Fruit fly (Drosophila melanogaster): ENCODE results near the gene nAChRbeta1.

Gene nAChRbeta1

dm6 chr3L:4397137-4397536, 32.0 kb upstream of the nAChRbeta1 start:
- TF ChIP-seq Dll (optimal IDR thresholded peaks at IDR 0.05): no peak
- TF ChIP-seq psq (optimal IDR thresholded peaks at IDR 0.05): no peak
- TF ChIP-seq EcR (GFP tag; optimal IDR thresholded peaks at IDR 0.05): no peak
- no peak for TF ChIP-seq usp (GFP tag; optimal IDR thresholded peaks at IDR 0.05)
- TF ChIP-seq CG8478 (optimal IDR thresholded peaks at IDR 0.05): no peak
- no peak for TF ChIP-seq pan (optimal IDR thresholded peaks at IDR 0.05)

DNA sequence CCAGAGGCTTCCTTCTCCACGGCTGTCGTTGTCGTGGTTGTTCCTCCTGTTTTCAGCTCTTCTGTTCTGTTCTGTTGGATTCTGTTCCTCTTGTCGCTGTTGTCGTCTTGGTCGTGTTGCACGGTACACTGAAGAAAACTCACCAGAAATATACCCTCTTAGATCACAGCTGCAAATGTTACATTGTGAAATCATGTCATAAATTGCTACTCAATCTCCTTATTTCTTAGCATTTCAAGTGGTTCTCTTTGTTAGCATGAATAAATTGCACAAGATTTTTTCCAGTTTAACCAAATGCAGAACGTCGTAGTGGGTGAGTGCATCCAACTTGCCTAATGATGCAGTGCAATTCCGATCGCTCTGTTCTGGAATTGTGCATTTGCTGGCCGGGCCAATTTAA, 31.3 kb upstream of the nAChRbeta1 start:
- TF ChIP-seq psq (optimal IDR thresholded peaks at IDR 0.05) (no peak), CG8478 (optimal IDR thresholded peaks at IDR 0.05) (no peak), Dll (optimal IDR thresholded peaks at IDR 0.05) (no peak), usp (GFP tag; optimal IDR thresholded peaks at IDR 0.05) (no peak), EcR (GFP tag; optimal IDR thresholded peaks at IDR 0.05) (no peak)

DNA sequence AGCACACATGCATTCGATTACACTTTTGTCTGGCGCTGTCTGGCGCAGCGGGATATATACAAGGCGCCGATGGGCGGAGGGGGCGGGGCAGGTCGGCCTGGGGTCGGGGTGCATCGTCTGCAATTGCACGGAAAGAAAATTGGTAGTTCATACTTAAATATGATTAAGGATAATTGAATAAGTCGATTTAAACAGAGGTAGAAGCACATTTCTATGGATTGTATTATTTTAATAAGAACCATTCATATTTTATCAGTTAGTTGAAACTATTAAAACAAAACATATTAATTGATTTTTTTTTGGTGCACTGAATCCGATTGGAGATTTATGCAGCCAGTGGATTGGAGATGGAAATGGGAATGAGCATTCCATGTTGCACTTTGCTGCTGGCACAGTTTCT, 29.2 kb upstream of the nAChRbeta1 start:
- TF ChIP-seq psq (optimal IDR thresholded peaks at IDR 0.05): no peak
- no peak for TF ChIP-seq usp (GFP tag; optimal IDR thresholded peaks at IDR 0.05)
- no peak for TF ChIP-seq EcR (GFP tag; optimal IDR thresholded peaks at IDR 0.05)
- no peak for TF ChIP-seq pan (optimal IDR thresholded peaks at IDR 0.05)
- no peak for TF ChIP-seq Dll (optimal IDR thresholded peaks at IDR 0.05)
- no peak for TF ChIP-seq CG8478 (optimal IDR thresholded peaks at IDR 0.05)

DNA sequence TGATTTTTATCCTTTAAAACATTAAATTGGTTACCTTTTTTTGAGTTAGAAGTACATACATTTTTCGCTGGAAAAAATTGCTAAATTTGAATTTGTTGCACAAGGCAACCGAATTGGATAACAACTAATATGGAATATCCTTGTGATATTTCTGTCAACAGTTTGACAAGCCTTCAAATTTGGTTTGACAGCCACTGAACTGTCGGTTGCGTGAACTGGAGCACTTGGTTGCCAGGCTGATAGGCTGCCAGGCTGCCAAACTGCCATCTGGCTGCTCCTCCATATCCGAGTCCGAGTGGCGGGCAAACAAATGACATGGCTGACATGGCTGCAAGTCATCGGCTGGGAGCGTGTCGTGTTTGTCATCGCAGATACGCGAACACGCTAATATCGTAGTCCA, 27.9 kb upstream of the nAChRbeta1 start:
- TF ChIP-seq EcR (GFP tag; optimal IDR thresholded peaks at IDR 0.05) (no peak), psq (optimal IDR thresholded peaks at IDR 0.05) (no peak), CG8478 (optimal IDR thresholded peaks at IDR 0.05) (no peak), pan (optimal IDR thresholded peaks at IDR 0.05) (no peak)

- no peak for TF ChIP-seq pan (optimal IDR thresholded peaks at IDR 0.05)
- no peak for TF ChIP-seq Dll (optimal IDR thresholded peaks at IDR 0.05)
- no peak for TF ChIP-seq CG8478 (optimal IDR thresholded peaks at IDR 0.05)
- no peak for TF ChIP-seq psq (optimal IDR thresholded peaks at IDR 0.05)
Observed at dm6 chr3L:4403180-4403769, 25.9 kb upstream of the nAChRbeta1 start, which contains the start of gene Syx17. Gene Syx17 (plus strand): TSS chr3L:4403487.

DNA sequence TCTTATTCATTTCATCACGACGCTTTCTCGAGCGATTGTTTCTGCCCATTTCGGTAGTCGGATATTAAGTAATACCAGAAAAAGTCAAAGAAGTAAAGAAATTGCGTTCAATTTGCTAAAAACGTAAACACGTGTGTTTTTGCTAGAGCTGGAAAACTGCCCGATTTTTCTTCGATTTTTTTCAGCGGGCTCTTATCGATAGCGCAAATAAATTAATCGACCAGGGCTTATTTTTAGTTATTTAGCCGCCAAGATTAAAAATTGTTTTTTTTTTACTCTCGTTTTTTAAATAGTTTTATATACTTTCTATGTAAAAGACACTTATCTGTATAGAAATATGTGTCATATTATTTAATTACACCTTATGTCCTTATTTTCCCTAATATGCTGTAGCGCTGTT, 23.2 kb upstream of the nAChRbeta1 start, which contains the start of gene CG15019:
CG15019 (minus strand) TSS at position 138 of the 400 bp plus-strand sequence.
- no peak for TF ChIP-seq usp (GFP tag; optimal IDR thresholded peaks at IDR 0.05)
- TF ChIP-seq EcR (GFP tag; optimal IDR thresholded peaks at IDR 0.05): no peak
- TF ChIP-seq pan (optimal IDR thresholded peaks at IDR 0.05): no peak
- no peak for TF ChIP-seq CG8478 (optimal IDR thresholded peaks at IDR 0.05)
- no peak for TF ChIP-seq Dll (optimal IDR thresholded peaks at IDR 0.05)
- TF ChIP-seq psq (optimal IDR thresholded peaks at IDR 0.05): no peak

dm6 chr3L:4406653-4407257, 22.4 kb upstream of the nAChRbeta1 start, which contains the start of gene TP53INP:
Gene TP53INP (plus strand): TSS chr3L:4406943.
- TF ChIP-seq psq (optimal IDR thresholded peaks at IDR 0.05) (no peak), CG8478 (optimal IDR thresholded peaks at IDR 0.05) (no peak), usp (GFP tag; optimal IDR thresholded peaks at IDR 0.05) (no peak), pan (optimal IDR thresholded peaks at IDR 0.05) (no peak), EcR (GFP tag; optimal IDR thresholded peaks at IDR 0.05) (no peak), Dll (optimal IDR thresholded peaks at IDR 0.05) (no peak)

DNA sequence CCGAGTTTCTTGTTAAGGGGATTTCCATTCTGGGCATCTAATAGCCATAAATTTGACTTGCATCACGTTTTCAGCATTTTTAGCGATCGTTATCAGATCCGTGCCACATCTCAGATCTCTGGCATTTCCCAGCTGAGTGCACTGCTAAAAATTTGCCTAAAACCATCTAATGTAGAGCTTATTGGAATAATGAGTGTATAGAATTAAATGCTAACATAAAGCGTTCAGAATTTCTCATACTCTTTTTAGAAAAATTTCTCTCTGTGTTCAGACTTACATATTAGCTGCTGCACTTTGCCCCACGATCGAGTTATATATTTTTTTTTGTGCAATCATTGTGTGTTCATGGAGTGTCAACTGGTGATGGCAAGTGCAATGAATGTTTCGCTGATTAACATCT, 21.4 kb upstream of the nAChRbeta1 start:
- no peak for TF ChIP-seq Dll (optimal IDR thresholded peaks at IDR 0.05)
- no peak for TF ChIP-seq psq (optimal IDR thresholded peaks at IDR 0.05)
- no peak for TF ChIP-seq pan (optimal IDR thresholded peaks at IDR 0.05)
- TF ChIP-seq EcR (GFP tag; optimal IDR thresholded peaks at IDR 0.05): no peak
- TF ChIP-seq usp (GFP tag; optimal IDR thresholded peaks at IDR 0.05): no peak
- no peak for TF ChIP-seq CG8478 (optimal IDR thresholded peaks at IDR 0.05)

DNA sequence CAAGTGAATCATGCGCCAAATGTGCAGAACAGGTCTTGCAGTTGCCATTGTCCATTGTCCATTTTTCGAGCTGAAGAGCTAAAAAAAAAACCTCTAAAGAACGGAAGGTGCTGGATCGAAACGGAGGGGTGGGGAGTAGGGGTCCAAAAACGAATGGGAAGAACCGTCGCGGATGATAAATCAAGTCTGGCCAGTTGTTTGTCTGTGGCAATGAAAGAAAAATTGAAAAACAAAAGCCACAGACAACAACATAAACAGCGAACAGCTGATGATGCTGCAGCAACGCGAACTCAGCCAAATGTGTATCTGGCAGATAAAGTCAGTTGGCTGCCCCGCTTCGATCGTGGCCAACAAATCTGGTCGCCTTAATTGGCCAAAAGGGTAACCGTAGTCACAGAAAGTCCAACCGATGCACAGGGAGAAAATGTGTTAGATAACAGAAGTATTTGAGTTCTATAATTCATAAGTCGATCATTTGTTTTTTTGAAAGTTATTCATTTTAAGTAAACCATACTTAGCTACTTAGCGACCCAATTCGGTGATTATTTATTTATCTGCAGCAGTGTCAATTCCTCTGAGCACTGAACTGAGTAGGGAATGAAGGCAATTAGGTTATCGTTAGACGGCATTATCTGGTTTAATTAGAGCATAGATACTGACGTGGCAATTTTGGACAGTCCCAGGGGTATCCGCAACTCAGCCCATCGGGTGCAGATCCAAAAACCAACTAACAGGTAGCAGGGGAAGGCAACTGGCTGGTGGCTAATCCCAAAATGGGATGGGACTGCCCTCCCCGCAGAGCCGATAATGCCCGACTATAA, 20.6 kb upstream of the nAChRbeta1 start:
- TF ChIP-seq usp (GFP tag; optimal IDR thresholded peaks at IDR 0.05) (no peak), CG8478 (optimal IDR thresholded peaks at IDR 0.05) (no peak), EcR (GFP tag; optimal IDR thresholded peaks at IDR 0.05) (no peak), psq (optimal IDR thresholded peaks at IDR 0.05) (no peak), pan (optimal IDR thresholded peaks at IDR 0.05) (no peak), Dll (optimal IDR thresholded peaks at IDR 0.05) (no peak)

dm6 chr3L:4409134-4409897, 19.8 kb upstream of the nAChRbeta1 start:
- TF ChIP-seq psq (optimal IDR thresholded peaks at IDR 0.05) (no peak), Dll (optimal IDR thresholded peaks at IDR 0.05) (no peak), CG8478 (optimal IDR thresholded peaks at IDR 0.05) (no peak), pan (optimal IDR thresholded peaks at IDR 0.05) (no peak), EcR (GFP tag; optimal IDR thresholded peaks at IDR 0.05) (no peak), usp (GFP tag; optimal IDR thresholded peaks at IDR 0.05) (no peak)

dm6 chr3L:4409898-4410629, 19.1 kb upstream of the nAChRbeta1 start:
- TF ChIP-seq CG8478 (optimal IDR thresholded peaks at IDR 0.05): no peak
- TF ChIP-seq usp (GFP tag; optimal IDR thresholded peaks at IDR 0.05): no peak
- TF ChIP-seq pan (optimal IDR thresholded peaks at IDR 0.05): no peak
- TF ChIP-seq EcR (GFP tag; optimal IDR thresholded peaks at IDR 0.05): no peak
- no peak for TF ChIP-seq psq (optimal IDR thresholded peaks at IDR 0.05)
- TF ChIP-seq Dll (optimal IDR thresholded peaks at IDR 0.05): no peak

All from whole organism.